Fruit fly (Drosophila melanogaster): Measurements from ENCODE around the gene lectin-29Ca.
A peak's percentile ranks its signal among the peaks of the same experiment; 100 is the strongest.

lectin-29Ca gene

DNA sequence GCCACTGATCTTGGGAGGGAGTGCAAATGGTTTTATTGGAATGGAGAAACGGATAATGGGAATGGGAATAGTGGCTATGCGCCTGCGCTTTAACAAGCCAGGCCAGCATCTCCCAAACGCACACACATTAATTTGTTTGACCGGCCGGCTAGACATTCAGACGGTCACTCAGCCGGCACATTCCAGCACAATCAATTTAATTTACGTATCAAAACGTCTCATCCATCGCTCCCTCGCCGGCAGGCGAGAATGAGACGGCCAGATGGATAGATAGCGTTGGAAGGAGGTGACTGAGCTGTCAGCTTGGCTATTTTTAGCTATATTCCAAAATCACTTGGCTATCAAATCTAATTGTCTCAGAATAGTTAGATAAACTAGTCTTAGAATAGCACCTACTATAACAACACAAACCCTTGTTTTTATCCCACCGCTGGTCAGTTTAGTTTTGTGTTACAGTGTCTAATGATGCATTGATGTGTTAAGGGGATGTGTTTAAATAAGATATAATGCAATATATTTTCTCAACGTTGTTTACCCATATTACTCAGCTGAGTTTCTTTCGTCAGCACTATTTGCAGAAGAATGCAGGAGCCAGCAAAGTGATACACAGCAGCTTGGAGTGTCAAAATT, 29.5 kb upstream of the lectin-29Ca start:
- peak; percentile 20 for TF ChIP-seq Ets96B (tag; optimal IDR thresholded peaks at IDR 0.05)
- TF ChIP-seq CG10631 (GFP tag; optimal IDR thresholded peaks at IDR 0.05): peak; percentile 24
- TF ChIP-seq Eip75B (GFP tag; optimal IDR thresholded peaks at IDR 0.05): no peak
- no peak for TF ChIP-seq dac (GFP tag; optimal IDR thresholded peaks at IDR 0.05)
- TF ChIP-seq net (GFP tag; optimal IDR thresholded peaks at IDR 0.05): no peak
- TF ChIP-seq fkh (GFP tag; optimal IDR thresholded peaks at IDR 0.05): peak; percentile 23
- peak; percentile 54 for TF ChIP-seq Eip78C (GFP tag)
- TF ChIP-seq esn (GFP tag; optimal IDR thresholded peaks at IDR 0.05): peak; percentile 35
- no peak for TF ChIP-seq topi (GFP tag; optimal IDR thresholded peaks at IDR 0.05)
- no peak for TF ChIP-seq CG15336 (GFP tag; IDR thresholded peaks at IDR 0.05)
- TF ChIP-seq svp (GFP tag): peak; percentile 53
- no peak for TF ChIP-seq lz (GFP tag; optimal IDR thresholded peaks at IDR 0.05)
- peak in 1 of 2 experiments; percentile 33 for TF ChIP-seq ss (GFP tag; optimal IDR thresholded peaks at IDR 0.05)
- peak; percentile 57 for TF ChIP-seq Sox102F (GFP tag; optimal IDR thresholded peaks at IDR 0.05)
- TF ChIP-seq fd85E (GFP tag; optimal IDR thresholded peaks at IDR 0.05): no peak
- peak; percentile 7 for TF ChIP-seq CG3919 (GFP tag; optimal IDR thresholded peaks at IDR 0.05)
- no peak for TF ChIP-seq CG34406 (GFP tag; optimal IDR thresholded peaks at IDR 0.05)
- peak; percentile 36 for TF ChIP-seq CG10669 (GFP tag; optimal IDR thresholded peaks at IDR 0.05)
- TF ChIP-seq CG6808 (GFP tag; optimal IDR thresholded peaks at IDR 0.05): peak; percentile 58
- TF ChIP-seq Met (GFP tag; optimal IDR thresholded peaks at IDR 0.05): peak; percentile 40
- TF ChIP-seq acj6 (GFP tag; optimal IDR thresholded peaks at IDR 0.05): peak; percentile 6
- peak; percentile 3 for TF ChIP-seq Hr4 (GFP tag; optimal IDR thresholded peaks at IDR 0.05)
- no peak for TF ChIP-seq achi (GFP tag; optimal IDR thresholded peaks at IDR 0.05)

DNA sequence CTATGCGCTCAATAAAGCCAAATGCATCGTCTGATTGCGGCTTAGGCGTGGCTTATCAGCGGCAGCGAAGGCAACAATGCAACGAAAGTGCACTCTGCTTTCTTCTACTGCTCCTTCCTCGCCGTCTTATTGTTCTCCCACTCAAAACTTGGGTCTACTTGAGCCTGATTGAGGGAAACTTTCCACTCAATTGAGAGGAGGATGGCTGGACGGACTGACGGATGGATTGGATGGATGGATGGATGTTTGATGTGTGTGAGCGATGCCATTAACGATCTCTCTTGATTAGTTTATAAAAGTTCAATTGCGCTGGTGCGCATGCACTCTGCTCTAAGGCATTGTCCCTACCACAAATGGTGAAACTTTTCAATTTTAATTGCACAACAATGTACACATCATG, 29.0 kb upstream of the lectin-29Ca start:
- TF ChIP-seq Eip78C (GFP tag) (peak; percentile 49), dsx (GFP tag; optimal IDR thresholded peaks at IDR 0.05; ENCODE audit: poor library complexity, severe bottlenecking) (peak; percentile 46), CG3919 (GFP tag; optimal IDR thresholded peaks at IDR 0.05) (no peak)

DNA sequence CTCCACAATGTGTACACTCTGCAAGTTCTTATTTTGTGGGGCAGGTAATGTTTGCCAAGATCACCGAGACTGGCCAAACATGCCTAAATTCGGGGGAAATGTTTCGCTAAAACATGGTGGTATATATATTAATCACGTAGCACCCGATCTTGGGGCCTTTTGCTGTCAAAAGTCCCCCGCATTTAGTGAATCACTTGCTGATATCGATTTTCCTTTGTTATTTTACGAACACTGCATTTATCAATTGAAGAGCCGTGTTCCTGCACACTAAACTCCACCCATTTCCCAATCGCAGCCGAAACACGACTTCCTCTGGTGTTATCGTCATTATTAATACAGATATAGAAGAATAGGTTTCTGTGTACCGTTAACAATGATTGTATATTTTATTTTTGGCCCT, 27.6 kb upstream of the lectin-29Ca start:
- TF ChIP-seq Ets21C (GFP tag; optimal IDR thresholded peaks at IDR 0.05) (no peak), pdm3 (GFP tag; optimal IDR thresholded peaks at IDR 0.05) (no peak)

DNA sequence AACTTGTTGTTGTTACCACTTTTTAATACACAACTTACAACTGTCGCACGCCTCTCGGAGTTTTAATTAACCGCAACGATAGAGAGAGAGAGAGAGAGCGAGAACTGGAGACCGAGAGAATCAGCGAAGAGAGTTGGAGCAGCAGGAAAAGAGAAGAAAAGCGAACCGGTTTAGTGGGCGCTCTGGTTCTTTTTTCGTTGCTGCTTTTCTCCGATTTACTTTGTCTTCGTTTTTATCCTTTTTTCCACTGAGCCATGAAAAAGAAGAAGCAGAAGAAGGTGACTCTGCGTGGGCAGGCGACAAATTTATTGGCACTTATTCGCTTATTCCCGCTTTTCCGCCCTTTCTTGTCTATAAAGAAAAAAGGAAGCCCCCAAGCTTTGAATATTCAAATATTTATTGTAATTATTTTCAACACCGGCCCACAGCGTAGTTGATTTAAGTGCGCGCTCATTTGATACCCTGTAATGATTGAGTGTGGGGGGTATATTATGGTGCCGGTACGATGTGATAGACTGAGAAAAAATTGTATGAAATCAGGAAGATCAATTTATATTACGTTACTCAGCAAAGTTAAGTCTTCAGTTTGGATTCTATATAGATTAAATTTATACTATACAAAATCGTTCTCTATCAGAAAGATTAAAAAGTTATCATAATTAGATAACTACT, 26.3 kb upstream of the lectin-29Ca start:
- peak; percentile 9 for TF ChIP-seq fd59A (GFP tag; optimal IDR thresholded peaks at IDR 0.05)
- peak; percentile 54 for TF ChIP-seq CG10631 (GFP tag; optimal IDR thresholded peaks at IDR 0.05)
- peak; percentile 6 for TF ChIP-seq Lpt (GFP tag; optimal IDR thresholded peaks at IDR 0.05)
- TF ChIP-seq ss (GFP tag; optimal IDR thresholded peaks at IDR 0.05): peak; percentile 75 to 82
- TF ChIP-seq Eip78C (GFP tag): peak; percentile 67
- peak; percentile 63 for TF ChIP-seq CG32006 (GFP tag; optimal IDR thresholded peaks at IDR 0.05)
- TF ChIP-seq CG10669 (GFP tag; optimal IDR thresholded peaks at IDR 0.05): peak; percentile 22
- TF ChIP-seq Hr4 (GFP tag; optimal IDR thresholded peaks at IDR 0.05): peak; percentile 35
- TF ChIP-seq CG3032 (tag; optimal IDR thresholded peaks at IDR 0.05): peak; percentile 27
- TF ChIP-seq acj6 (GFP tag; optimal IDR thresholded peaks at IDR 0.05): peak; percentile 14
- TF ChIP-seq Sox14 (GFP tag; optimal IDR thresholded peaks at IDR 0.05): peak; percentile 7
- no peak for TF ChIP-seq CG11294 (GFP tag; IDR thresholded peaks at IDR 0.05)
- no peak for TF ChIP-seq dac (GFP tag; optimal IDR thresholded peaks at IDR 0.05)
- peak; percentile 40 for TF ChIP-seq spab (GFP tag; optimal IDR thresholded peaks at IDR 0.05)
- peak; percentile 37 for TF ChIP-seq Ets96B (tag; optimal IDR thresholded peaks at IDR 0.05)
- peak; percentile 17 for TF ChIP-seq pdm3 (GFP tag; optimal IDR thresholded peaks at IDR 0.05)
- peak; percentile 46 for TF ChIP-seq CG1621 (tag; optimal IDR thresholded peaks at IDR 0.05)
- TF ChIP-seq Sox15 (GFP tag; optimal IDR thresholded peaks at IDR 0.05): no peak
- TF ChIP-seq Eip75B (GFP tag; optimal IDR thresholded peaks at IDR 0.05): peak; percentile 15
- TF ChIP-seq svp (GFP tag): peak; percentile 72
- TF ChIP-seq Smox (GFP tag; optimal IDR thresholded peaks at IDR 0.05): peak; percentile 23
- TF ChIP-seq Hr38 (GFP tag; optimal IDR thresholded peaks at IDR 0.05): no peak
- TF ChIP-seq fkh (GFP tag; optimal IDR thresholded peaks at IDR 0.05): no peak
- TF ChIP-seq vri (GFP tag; optimal IDR thresholded peaks at IDR 0.05): no peak
- peak; percentile 2 for TF ChIP-seq CG31627 (GFP tag; optimal IDR thresholded peaks at IDR 0.05)
- TF ChIP-seq CG4318 (GFP tag; optimal IDR thresholded peaks at IDR 0.05): no peak
- peak; percentile 29 for TF ChIP-seq CG8632 (GFP tag; optimal IDR thresholded peaks at IDR 0.05)
- TF ChIP-seq CG6808 (GFP tag; optimal IDR thresholded peaks at IDR 0.05): peak; percentile 75
- TF ChIP-seq dsx (GFP tag; optimal IDR thresholded peaks at IDR 0.05; ENCODE audit: poor library complexity, severe bottlenecking): peak; percentile 72
- TF ChIP-seq Eip93F (GFP tag; optimal IDR thresholded peaks at IDR 0.05): no peak

Measured in whole organism, prepupa.